Fruit fly (Drosophila melanogaster) whole organism, prepupa: ENCODE results near the gene CG15891.

Experiments
- Blimp-1 ChIP-seq: fragments of 200-800 bp; sonication (Bioruptor generic); optimal IDR thresholded peaks from 3 replicates; lab custom pipeline; 2017; ENCODE audit warnings: missing biosample characterization, missing genetic modification characterization, mild to moderate bottlenecking, moderate library complexity, missing genetic modification reagents
- CG1621 ChIP-seq: fragments of 200-800 bp; sonication (Bioruptor generic); optimal IDR thresholded peaks from 3 replicates; lab custom pipeline; 2018; ENCODE audit warnings: missing biosample characterization, mild to moderate bottlenecking, missing genetic modification characterization
- CG16779 ChIP-seq: fragments of 200-800 bp; sonication (Bioruptor generic); optimal IDR thresholded peaks from 3 replicates; lab custom pipeline; 2017; ENCODE audit warnings: missing biosample characterization, mild to moderate bottlenecking, missing genetic modification characterization
- CG3032 ChIP-seq: fragments of 200-800 bp; optimal IDR thresholded peaks from 2 replicates; lab custom pipeline; 2019; ENCODE audit warnings: missing biosample characterization, mild to moderate bottlenecking, missing genetic modification characterization, moderate library complexity
- CG31627 ChIP-seq: fragments of 200-800 bp; sonication (Bioruptor generic); optimal IDR thresholded peaks from 3 replicates; lab custom pipeline; 2016; ENCODE audit warnings: missing biosample characterization, missing genetic modification characterization
- CG6854 ChIP-seq: fragments of 200-800 bp; sonication (Bioruptor generic); optimal IDR thresholded peaks from 2 replicates; lab custom pipeline; 2017; ENCODE audit warnings: missing biosample characterization, mild to moderate bottlenecking, missing genetic modification characterization
- CG9139 ChIP-seq: fragments of 200-800 bp; sonication (Bioruptor generic); optimal IDR thresholded peaks from 3 replicates; lab custom pipeline; 2017; ENCODE audit warnings: missing biosample characterization, mild to moderate bottlenecking, missing genetic modification characterization
- Eip78C ChIP-seq: fragments of 200-800 bp; sonication (Bioruptor generic); peaks from one replicate; lab custom pipeline; 2016; ENCODE audit warnings: missing biosample characterization, missing genetic modification characterization
- Hr39 ChIP-seq: fragments of 200-800 bp; sonication (Bioruptor generic); optimal IDR thresholded peaks from 2 replicates; lab custom pipeline; 2016; ENCODE audit warnings: missing biosample characterization, missing genetic modification characterization
- Smox ChIP-seq: fragments of 200-800 bp; sonication (Bioruptor generic); optimal IDR thresholded peaks from 3 replicates; lab custom pipeline; 2016; ENCODE audit warnings: missing biosample characterization, missing genetic modification characterization
- Sox102F ChIP-seq: fragments of 200-800 bp; sonication (Bioruptor generic); optimal IDR thresholded peaks from 2 replicates; lab custom pipeline; 2016; ENCODE audit warnings: missing biosample characterization, mild to moderate bottlenecking, missing genetic modification characterization
- cyc ChIP-seq: fragments of 200-800 bp; sonication (Bioruptor generic); optimal IDR thresholded peaks from 3 replicates; lab custom pipeline; 2016; ENCODE audit warnings: missing biosample characterization, missing genetic modification characterization
- pdm3 ChIP-seq: fragments of 200-800 bp; sonication (Bioruptor generic); optimal IDR thresholded peaks from 3 replicates; lab custom pipeline; 2016; ENCODE audit warnings: missing biosample characterization, missing genetic modification characterization
- topi ChIP-seq: fragments of 200-800 bp; sonication (Bioruptor generic); optimal IDR thresholded peaks from 3 replicates; lab custom pipeline; 2016; ENCODE audit warnings: missing biosample characterization, missing genetic modification characterization

DNA sequence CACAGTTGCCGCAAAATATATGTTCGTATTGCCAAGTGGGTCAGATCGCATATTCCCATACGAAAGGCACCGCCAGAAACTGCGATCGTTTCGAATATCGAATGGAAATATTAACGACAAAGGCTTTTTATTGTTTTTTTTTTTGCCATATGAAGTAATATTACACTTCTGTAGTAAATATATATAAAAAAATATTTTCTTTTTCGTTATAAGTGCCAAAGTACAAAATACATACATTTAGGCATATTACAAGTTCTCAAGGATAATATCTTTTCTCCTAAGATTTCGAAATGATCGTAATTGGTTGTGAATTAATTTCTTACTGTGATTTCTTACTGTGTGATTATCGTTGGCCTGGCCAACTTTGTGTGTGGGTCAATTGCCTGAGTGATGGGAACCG, 9.1 kb upstream of the CG15891 start:
- TF ChIP-seq pdm3 (GFP tag; lab: Kevin White, UChicago) (no peak), CG1621 (tag; lab: Kevin White, UChicago) (no peak), cyc (GFP tag; lab: Kevin White, UChicago) (no peak), topi (peak; percentile 10), Smox (GFP tag; lab: Kevin White, UChicago) (peak; percentile 12), CG16779 (tag; lab: Kevin White, UChicago) (no peak), Blimp-1 (no peak), CG31627 (GFP tag; lab: Kevin White, UChicago) (no peak), Hr39 (GFP tag; lab: Kevin White, UChicago) (no peak), CG9139 (no peak), Eip78C (GFP tag; lab: Kevin White, UChicago) (peak; percentile 80), CG3032 (tag; lab: Kevin White, UChicago) (no peak), CG6854 (no peak), Sox102F (GFP tag; lab: Kevin White, UChicago) (no peak)
